Worm (Caenorhabditis elegans) whole organism, L4 larva: ENCODE results near the gene wapl-1.
A peak's percentile ranks its signal among the peaks of the same experiment; 100 is the strongest.

Experiments
- D1046.2 ChIP-seq: fragments of 200-800 bp; sonication (Bioruptor generic); IDR thresholded peaks from 2 replicates; pipeline ENCODE4 v1.3.6; 2022; ENCODE audit warnings: missing genetic modification characterization, missing compliant biosample characterization
- F37D6.2 ChIP-seq: sonication (generic microtip); optimal IDR thresholded peaks from 2 replicates; lab custom pipeline; 2016; ENCODE audit warnings: mild to moderate bottlenecking, missing genetic modification characterization, missing compliant biosample characterization
- F44E2.7 ChIP-seq: fragments of 200-800 bp; sonication (Bioruptor generic); IDR thresholded peaks from 2 replicates; pipeline ENCODE4 v2.1.2; 2022; ENCODE audit warnings: missing genetic modification characterization, missing compliant biosample characterization
- F49E8.2 ChIP-seq: sonication (generic microtip); optimal IDR thresholded peaks from 2 replicates; lab custom pipeline; 2016; ENCODE audit warnings: missing compliant biosample characterization, mild to moderate bottlenecking, missing genetic modification characterization, borderline replicate concordance
- R02D3.7 ChIP-seq: fragments of 150-350 bp; sonication (generic microtip); optimal IDR thresholded peaks from 3 replicates; lab custom pipeline; 2014; ENCODE audit warnings: missing biosample characterization, missing genetic modification characterization
- T20F7.1 ChIP-seq: fragments of 200-800 bp; sonication (Bioruptor generic); optimal IDR thresholded peaks from 2 replicates; lab custom pipeline; 2018; ENCODE audit warnings: mild to moderate bottlenecking, missing genetic modification characterization, missing compliant biosample characterization
- Y75B8A.6 ChIP-seq: fragments of 200-800 bp; sonication (Bioruptor generic); IDR thresholded peaks from 2 replicates; pipeline ENCODE4 v1.3.6; 2022; ENCODE audit warnings: missing genetic modification reagents, missing genetic modification characterization, missing compliant biosample characterization
- aha-1 ChIP-seq: fragments of 150-350 bp; peaks from one replicate; lab custom pipeline; 2014; ENCODE audit warnings: missing biosample characterization, missing genetic modification characterization
- ces-1 ChIP-seq: fragments of 150-350 bp; sonication (generic microtip); optimal IDR thresholded peaks from 4 replicates; lab custom pipeline; 2014; ENCODE audit warnings: missing biosample characterization, missing genetic modification reagents, missing genetic modification characterization
- daf-12 ChIP-seq: fragments of 150-350 bp; optimal IDR thresholded peaks from 2 replicates; lab custom pipeline; 2014; ENCODE audit warnings: missing biosample characterization, missing genetic modification reagents, missing genetic modification characterization
- daf-8 ChIP-seq: fragments of 200-800 bp; sonication (Bioruptor generic); IDR thresholded peaks from 2 replicates; pipeline ENCODE4 v1.3.6; 2022; ENCODE audit warnings: missing genetic modification characterization, missing compliant biosample characterization
- dmd-8 ChIP-seq: fragments of 200-800 bp; sonication (Bioruptor generic); IDR thresholded peaks from 2 replicates; pipeline ENCODE4 v1.3.6; 2022; ENCODE audit warnings: missing genetic modification characterization, missing compliant biosample characterization
- dmd-9 ChIP-seq: fragments of 200-800 bp; sonication (Bioruptor generic); IDR thresholded peaks from 2 replicates; pipeline ENCODE4 v1.3.6; 2022; ENCODE audit warnings: missing genetic modification reagents, missing genetic modification characterization, missing compliant biosample characterization
- dpl-1 ChIP-seq: fragments of 150-350 bp; optimal IDR thresholded peaks from 2 replicates; lab custom pipeline; 2014; ENCODE audit warnings: missing biosample characterization, missing genetic modification reagents, missing genetic modification characterization
- egl-27 ChIP-seq: sonication (generic microtip); optimal IDR thresholded peaks from 3 replicates; lab custom pipeline; 2017; ENCODE audit warnings: missing biosample characterization, missing genetic modification reagents, missing genetic modification characterization
- egl-43 ChIP-seq: fragments of 200-800 bp; sonication (Bioruptor generic); IDR thresholded peaks from 2 replicates; pipeline ENCODE4 v1.3.6; 2022; ENCODE audit warnings: missing genetic modification reagents, missing genetic modification characterization, missing compliant biosample characterization
- fkh-10 ChIP-seq: fragments of 150-350 bp; optimal IDR thresholded peaks from 2 replicates; lab custom pipeline; 2014; ENCODE audit warnings: missing biosample characterization, missing genetic modification reagents, missing genetic modification characterization
- hmg-1.1 ChIP-seq: fragments of 200-800 bp; sonication (Bioruptor generic); IDR thresholded peaks from 2 replicates; pipeline ENCODE4 v1.3.6; 2022; ENCODE audit warnings: missing genetic modification reagents, missing genetic modification characterization, missing compliant biosample characterization
- lin-15B ChIP-seq: fragments of 150-350 bp; sonication (generic microtip); optimal IDR thresholded peaks from 3 replicates; lab custom pipeline; 2014; ENCODE audit warnings: missing biosample characterization, missing genetic modification characterization
- lin-29 ChIP-seq: fragments of 200-800 bp; sonication (Bioruptor generic); IDR thresholded peaks from 2 replicates; pipeline ENCODE4 v1.3.6; 2022; ENCODE audit warnings: missing genetic modification reagents, missing genetic modification characterization, missing compliant biosample characterization
- lin-38 ChIP-seq: fragments of 200-800 bp; sonication (Bioruptor generic); IDR thresholded peaks from 2 replicates; pipeline ENCODE4 v1.3.6; 2022; ENCODE audit warnings: missing genetic modification reagents, missing genetic modification characterization, missing compliant biosample characterization
- lin-39 ChIP-seq: fragments of 150-350 bp; optimal IDR thresholded peaks from 2 replicates; lab custom pipeline; 2014; ENCODE audit warnings: missing biosample characterization, missing genetic modification reagents, missing genetic modification characterization
- madf-5 ChIP-seq, 2 experiments: fragments of 200-800 bp; sonication (Bioruptor generic); IDR thresholded peaks; 2 replicates each; pipeline ENCODE4 v1.3.6; 2022; ENCODE audit warnings: missing compliant biosample characterization in 2 of 2, missing genetic modification characterization in 2 of 2
- madf-9 ChIP-seq: fragments of 200-800 bp; sonication (Bioruptor generic); conservative IDR thresholded peaks from 2 replicates; pipeline ENCODE4 v1.3.6; 2022; ENCODE audit warnings: missing genetic modification reagents, missing genetic modification characterization, missing compliant biosample characterization
- mdl-1 ChIP-seq, 2 experiments: fragments of 150-350 bp in 1 of 2; sonication (generic microtip) in 1 of 2; optimal IDR thresholded peaks; 2 replicates each; lab custom pipeline; 2014 to 2017; ENCODE audit warnings: missing biosample characterization in 2 of 2, missing genetic modification characterization in 2 of 2
- mxl-2 ChIP-seq: fragments of 200-800 bp; sonication (Bioruptor generic); conservative IDR thresholded peaks from 2 replicates; pipeline ENCODE4 v1.3.6; 2022; ENCODE audit warnings: missing genetic modification reagents, missing genetic modification characterization, missing compliant biosample characterization
- mxl-3 ChIP-seq: fragments of 200-800 bp; sonication (Bioruptor generic); optimal IDR thresholded peaks from 2 replicates; lab custom pipeline; 2018; ENCODE audit warnings: mild to moderate bottlenecking, missing genetic modification characterization, missing compliant biosample characterization
- nhr-11 ChIP-seq: fragments of 150-350 bp; optimal IDR thresholded peaks from 2 replicates; lab custom pipeline; 2014; ENCODE audit warnings: missing biosample characterization, missing genetic modification characterization
- nhr-25 ChIP-seq: sonication (generic microtip); optimal IDR thresholded peaks from 2 replicates; lab custom pipeline; 2017; ENCODE audit warnings: missing genetic modification characterization, mild to moderate bottlenecking, missing compliant biosample characterization, antibody characterized with exemption, moderate library complexity, borderline replicate concordance; ENCODE audit not compliant: insufficient read depth
- nhr-48 ChIP-seq: sonication (generic microtip); optimal IDR thresholded peaks from 2 replicates; lab custom pipeline; 2016; ENCODE audit warnings: mild to moderate bottlenecking, missing genetic modification characterization, missing compliant biosample characterization
- nhr-6 ChIP-seq: fragments of 150-350 bp; optimal IDR thresholded peaks from 2 replicates; lab custom pipeline; 2014; ENCODE audit warnings: missing biosample characterization, missing genetic modification characterization
- nhr-76 ChIP-seq: fragments of 150-350 bp; optimal IDR thresholded peaks from 2 replicates; lab custom pipeline; 2014; ENCODE audit warnings: missing biosample characterization, missing genetic modification characterization
- nhr-77 ChIP-seq: fragments of 150-350 bp; optimal IDR thresholded peaks from 2 replicates; lab custom pipeline; 2014; ENCODE audit warnings: missing biosample characterization, missing genetic modification characterization
- pha-4 ChIP-seq, 2 experiments: fragments of 150-350 bp in 1 of 2; fragments of 200-800 bp in 1 of 2; sonication (Bioruptor generic) in 1 of 2; IDR thresholded peaks in 1 of 2; optimal IDR thresholded peaks in 1 of 2; 2 replicates each; pipeline versions ENCODE4 v1.3.6 to Lab custom; 2014 to 2022; ENCODE audit warnings: missing genetic modification characterization in 2 of 2, missing genetic modification reagents in 2 of 2, missing biosample characterization in 1 of 2, missing compliant biosample characterization in 1 of 2
- pqm-1 ChIP-seq: sonication (generic microtip); optimal IDR thresholded peaks from 2 replicates; lab custom pipeline; 2017; ENCODE audit warnings: missing biosample characterization, missing genetic modification characterization
- saeg-2 ChIP-seq: fragments of 200-800 bp; sonication (Bioruptor generic); IDR thresholded peaks from 2 replicates; pipeline ENCODE4 v1.3.6; 2022; ENCODE audit warnings: missing genetic modification reagents, missing genetic modification characterization, missing compliant biosample characterization
- set-16 ChIP-seq: fragments of 200-800 bp; sonication (Bioruptor generic); IDR thresholded peaks from 2 replicates; pipeline ENCODE4 v1.3.6; 2022; ENCODE audit warnings: missing genetic modification reagents, missing genetic modification characterization, missing compliant biosample characterization
- snpc-1.2 ChIP-seq: fragments of 200-800 bp; sonication (Bioruptor generic); IDR thresholded peaks from 2 replicates; pipeline ENCODE4 v1.3.6; 2022; ENCODE audit warnings: missing genetic modification reagents, missing genetic modification characterization, missing compliant biosample characterization
- spr-1 ChIP-seq: sonication (generic microtip); optimal IDR thresholded peaks from 2 replicates; lab custom pipeline; 2016; ENCODE audit warnings: mild to moderate bottlenecking, missing genetic modification characterization, missing compliant biosample characterization
- spr-3 ChIP-seq: fragments of 200-800 bp; sonication (Bioruptor generic); optimal IDR thresholded peaks from 2 replicates; lab custom pipeline; 2018; ENCODE audit warnings: mild to moderate bottlenecking, missing genetic modification characterization, missing compliant biosample characterization
- tra-1 ChIP-seq: fragments of 200-800 bp; sonication (Bioruptor generic); IDR thresholded peaks from 2 replicates; pipeline ENCODE4 v1.3.6; 2022; ENCODE audit warnings: missing genetic modification reagents, missing genetic modification characterization, missing compliant biosample characterization
- unc-130 ChIP-seq: sonication (generic microtip); optimal IDR thresholded peaks from 2 replicates; lab custom pipeline; 2016; ENCODE audit warnings: missing genetic modification reagents, missing genetic modification characterization, missing compliant biosample characterization
- zfp-3 ChIP-seq: fragments of 200-800 bp; sonication (Bioruptor generic); conservative IDR thresholded peaks from 2 replicates; pipeline ENCODE4 v1.3.6; 2022; ENCODE audit warnings: missing genetic modification reagents, missing genetic modification characterization, missing compliant biosample characterization

The wapl-1 gene

ce11 chrIV:4447367-4447766 lies 1.8 kb upstream of the wapl-1 start:
- TF ChIP-seq aha-1 (tag; lab: Kevin White, UChicago) (no peak), F37D6.2 (no peak), Y75B8A.6 (GFP tag; lab: Robert Waterston, UW) (no peak), F49E8.2 (tag; lab: Kevin White, UChicago) (no peak), nhr-25 (no peak), nhr-6 (tag; lab: Kevin White, UChicago) (no peak), lin-38 (GFP tag; lab: Robert Waterston, UW) (peak; percentile 41), pqm-1 (no peak), mdl-1 (tag; optimal IDR thresholded peaks at IDR 0.05; lab: Kevin White, UChicago) (no peak), nhr-48 (tag; lab: Kevin White, UChicago) (no peak), mxl-3 (GFP tag; lab: Kevin White, UChicago) (no peak), D1046.2 (0 out of 2 replicates have a peak, but pooled peaks have one; percentile 30), lin-15B (tag; lab: Kevin White, UChicago) (no peak), madf-9 (no peak), dpl-1 (GFP tag; lab: Kevin White, UChicago) (no peak), nhr-77 (no peak), spr-1 (tag; lab: Kevin White, UChicago) (no peak), pha-4 (GFP tag; IDR thresholded peaks at IDR 0.05; lab: Robert Waterston, UW) (no peak), pha-4 (tag; optimal IDR thresholded peaks at IDR 0.05; lab: Kevin White, UChicago) (no peak), nhr-76 (tag; lab: Kevin White, UChicago) (no peak), set-16 (GFP tag; lab: Robert Waterston, UW) (no peak), T20F7.1 (GFP tag; lab: Kevin White, UChicago) (no peak), dmd-8 (GFP tag; lab: Robert Waterston, UW) (no peak), saeg-2 (GFP tag; lab: Robert Waterston, UW) (no peak), zfp-3 (GFP tag; lab: Robert Waterston, UW) (no peak), unc-130 (GFP tag; lab: Kevin White, UChicago) (peak; percentile 31), madf-5 (GFP tag; IDR thresholded peaks at IDR 0.05; lab: Robert Waterston, UW) (no peak), daf-12 (tag; lab: Kevin White, UChicago) (no peak), lin-39 (tag; lab: Kevin White, UChicago) (no peak), daf-8 (GFP tag; lab: Robert Waterston, UW) (no peak), tra-1 (GFP tag; lab: Robert Waterston, UW) (no peak), dmd-9 (GFP tag; lab: Robert Waterston, UW) (no peak), hmg-1.1 (GFP tag; lab: Robert Waterston, UW) (no peak), nhr-11 (tag; lab: Kevin White, UChicago) (no peak), mxl-2 (GFP tag; lab: Robert Waterston, UW) (no peak), ces-1 (GFP tag; lab: Kevin White, UChicago) (no peak), R02D3.7 (tag; lab: Kevin White, UChicago) (no peak), fkh-10 (GFP tag; lab: Kevin White, UChicago) (no peak), egl-27 (no peak), lin-29 (GFP tag; lab: Robert Waterston, UW) (no peak), egl-43 (GFP tag; lab: Robert Waterston, UW) (0 out of 2 replicates have a peak, but pooled peaks have one; percentile 55), spr-3 (GFP tag; lab: Kevin White, UChicago) (no peak), snpc-1.2 (peak; percentile 63)
- TF ChIP-seq, all 104 proteins: peak for 5

- TF ChIP-seq F44E2.7 (GFP tag; lab: Robert Waterston, UW): no peak
Observed at ce11 chrIV:4447284-4447366, 1.6 kb upstream of the wapl-1 start, which contains the start of gene chat-1. chat-1 (plus strand) TSS chrIV:4447331.
